Worm (Caenorhabditis elegans) whole organism, L4 larva: ENCODE measurements around the gene F54H5.2.
A peak's percentile ranks its signal among the peaks of the same experiment; 100 is the strongest.

ENCODE experiments used
- ZK337.2 ChIP-seq: fragments of 200-800 bp; sonication (Bioruptor generic); IDR thresholded peaks from 2 replicates; pipeline ENCODE4 v1.3.6; 2022; ENCODE audit warnings: missing genetic modification reagents, missing genetic modification characterization, missing compliant biosample characterization
- ceh-82 ChIP-seq: sonication (generic microtip); optimal IDR thresholded peaks from 2 replicates; lab custom pipeline; 2017; ENCODE audit warnings: missing biosample characterization, missing genetic modification characterization
- daf-8 ChIP-seq: fragments of 200-800 bp; sonication (Bioruptor generic); IDR thresholded peaks from 2 replicates; pipeline ENCODE4 v1.3.6; 2022; ENCODE audit warnings: missing genetic modification characterization, missing compliant biosample characterization
- fkh-10 ChIP-seq: fragments of 150-350 bp; optimal IDR thresholded peaks from 2 replicates; lab custom pipeline; 2014; ENCODE audit warnings: missing biosample characterization, missing genetic modification reagents, missing genetic modification characterization
- lir-3 ChIP-seq: sonication (generic microtip); optimal IDR thresholded peaks from 2 replicates; lab custom pipeline; 2016; ENCODE audit warnings: mild to moderate bottlenecking, missing genetic modification characterization, missing compliant biosample characterization
- madf-5 ChIP-seq, 2 experiments: fragments of 200-800 bp; sonication (Bioruptor generic); IDR thresholded peaks; 2 replicates each; pipeline ENCODE4 v1.3.6; 2022; ENCODE audit warnings: missing compliant biosample characterization in 2 of 2, missing genetic modification characterization in 2 of 2
- madf-9 ChIP-seq: fragments of 200-800 bp; sonication (Bioruptor generic); conservative IDR thresholded peaks from 2 replicates; pipeline ENCODE4 v1.3.6; 2022; ENCODE audit warnings: missing genetic modification reagents, missing genetic modification characterization, missing compliant biosample characterization
- nhr-77 ChIP-seq: fragments of 150-350 bp; optimal IDR thresholded peaks from 2 replicates; lab custom pipeline; 2014; ENCODE audit warnings: missing biosample characterization, missing genetic modification characterization
- pqm-1 ChIP-seq: sonication (generic microtip); optimal IDR thresholded peaks from 2 replicates; lab custom pipeline; 2017; ENCODE audit warnings: missing biosample characterization, missing genetic modification characterization
- snpc-4 ChIP-seq: fragments of 150-350 bp; optimal IDR thresholded peaks from 2 replicates; lab custom pipeline; 2014; ENCODE audit warnings: missing biosample characterization, missing genetic modification characterization
- tag-97 ChIP-seq: fragments of 200-800 bp; sonication (Bioruptor generic); IDR thresholded peaks from 2 replicates; pipeline ENCODE4 v1.3.6; 2022; ENCODE audit warnings: missing genetic modification characterization, missing compliant biosample characterization

Gene F54H5.2

DNA sequence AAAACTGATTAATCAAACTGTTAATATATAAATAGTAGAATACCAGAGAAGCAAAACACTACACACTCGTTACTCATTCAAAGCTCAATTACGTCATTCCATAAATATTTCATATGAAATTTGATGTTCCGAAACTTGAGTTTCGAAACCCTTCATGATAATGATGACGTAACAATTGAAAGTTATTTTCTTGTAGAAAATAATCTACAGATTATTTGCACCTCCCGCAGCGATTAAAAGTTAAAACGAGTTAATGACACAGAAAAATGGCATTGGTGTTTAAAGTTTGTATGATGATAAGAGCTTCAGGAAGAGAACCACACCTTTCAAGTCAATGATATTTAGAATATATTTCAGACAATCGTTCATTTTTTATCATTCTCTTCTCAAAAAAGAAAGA lies 46.6 kb downstream of the F54H5.2 start, which contains the start of gene H43E16.1 (continued):
- no peak for TF ChIP-seq daf-8 (GFP tag; lab: Robert Waterston, UW)
- no peak for TF ChIP-seq madf-5 (GFP tag; IDR thresholded peaks at IDR 0.05; lab: Robert Waterston, UW)
- no peak for TF ChIP-seq tag-97 (GFP tag; lab: Robert Waterston, UW)
- no peak for TF ChIP-seq madf-9 (GFP tag; lab: Robert Waterston, UW)
- TF ChIP-seq lir-3 (tag; lab: Kevin White, UChicago): no peak
- TF ChIP-seq pqm-1 (tag; lab: Kevin White, UChicago): peak; percentile 80
- TF ChIP-seq nhr-77 (tag; lab: Kevin White, UChicago): peak; percentile 32
- TF ChIP-seq snpc-4 (tag; lab: Kevin White, UChicago): no peak
- no peak for TF ChIP-seq ZK337.2 (GFP tag; lab: Robert Waterston, UW)
- no peak for TF ChIP-seq ceh-82 (tag; lab: Kevin White, UChicago)
- no peak for TF ChIP-seq fkh-10 (GFP tag; lab: Kevin White, UChicago)
